Fruit fly (Drosophila melanogaster) whole organism, embryonic: ENCODE measurements around the gene lin-52.

Experiments used
- Awh ChIP-seq: fragments of 200-800 bp; sonication (Bioruptor generic); IDR thresholded peaks from 2 replicates; pipeline ENCODE4, ENCODE4 v1.3.6; 2022; ENCODE audit warnings: missing biosample characterization, missing genetic modification characterization
- BEAF-32 ChIP-seq: fragments of 200-800 bp; sonication (Bioruptor generic); optimal IDR thresholded peaks from 3 replicates; lab custom pipeline; 2017; ENCODE audit warnings: missing biosample characterization, missing genetic modification characterization, mild to moderate bottlenecking, moderate library complexity, missing genetic modification reagents
- CG10979 ChIP-seq: fragments of 200-800 bp; sonication (Bioruptor generic); optimal IDR thresholded peaks from 2 replicates; lab custom pipeline; 2018; ENCODE audit warnings: missing biosample characterization, mild to moderate bottlenecking, missing genetic modification characterization, moderate library complexity
- CG11456 ChIP-seq: fragments of 200-800 bp; sonication (Bioruptor generic); IDR thresholded peaks from 3 replicates; pipeline ENCODE4 v1.3.6; 2022; ENCODE audit warnings: missing biosample characterization, missing genetic modification characterization
- CG12071 ChIP-seq: fragments of 200-800 bp; sonication (Bioruptor generic); optimal IDR thresholded peaks from 3 replicates; lab custom pipeline; 2018; ENCODE audit warnings: missing biosample characterization, mild to moderate bottlenecking, missing genetic modification characterization
- CG1233 ChIP-seq: fragments of 200-800 bp; sonication (Bioruptor generic); optimal IDR thresholded peaks from 4 replicates; lab custom pipeline; 2018; ENCODE audit warnings: missing biosample characterization, mild to moderate bottlenecking, missing genetic modification characterization
- CG16815 ChIP-seq: fragments of 200-800 bp; sonication (Bioruptor generic); optimal IDR thresholded peaks from 3 replicates; lab custom pipeline; 2017; ENCODE audit warnings: missing biosample characterization, mild to moderate bottlenecking, missing genetic modification characterization
- CG17612 ChIP-seq: fragments of 200-800 bp; sonication (Bioruptor generic); IDR thresholded peaks from 2 replicates; pipeline ENCODE4 v1.3.6; 2022; ENCODE audit warnings: missing biosample characterization, missing genetic modification characterization
- CG18764 ChIP-seq: fragments of 200-800 bp; sonication (Bioruptor generic); optimal IDR thresholded peaks from 3 replicates; lab custom pipeline; 2016; ENCODE audit warnings: missing biosample characterization, missing genetic modification characterization
- CG2120 ChIP-seq: fragments of 200-800 bp; sonication (Bioruptor generic); optimal IDR thresholded peaks from 3 replicates; lab custom pipeline; 2016; ENCODE audit warnings: missing biosample characterization, missing genetic modification characterization
- CG2129 ChIP-seq: fragments of 200-800 bp; sonication (Bioruptor generic); IDR thresholded peaks from 2 replicates; pipeline ENCODE4 v1.3.6; 2022; ENCODE audit warnings: missing biosample characterization, missing genetic modification characterization; ENCODE audit not compliant: partially characterized antibody
- CG2889 ChIP-seq: fragments of 200-800 bp; sonication (Bioruptor generic); IDR thresholded peaks from 3 replicates; pipeline ENCODE4 v1.3.6; 2022; ENCODE audit warnings: missing biosample characterization, missing genetic modification characterization
- CG32532 ChIP-seq: fragments of 200-800 bp; sonication (Bioruptor generic); IDR thresholded peaks from 2 replicates; pipeline ENCODE4 v1.3.6; 2022; ENCODE audit warnings: missing biosample characterization, missing genetic modification characterization
- CG33213 ChIP-seq: fragments of 200-800 bp; sonication (Bioruptor generic); optimal IDR thresholded peaks from 3 replicates; lab custom pipeline; 2016; ENCODE audit warnings: missing biosample characterization, missing genetic modification characterization
- CG6272 ChIP-seq: fragments of 200-800 bp; sonication (Bioruptor generic); IDR thresholded peaks from 2 replicates; pipeline ENCODE4 v1.3.6; 2022; ENCODE audit warnings: missing biosample characterization, missing genetic modification characterization
- CG6813 ChIP-seq: fragments of 200-800 bp; sonication (Bioruptor generic); optimal IDR thresholded peaks from 2 replicates; lab custom pipeline; 2017; ENCODE audit warnings: missing biosample characterization, missing genetic modification characterization, mild to moderate bottlenecking, moderate library complexity, missing genetic modification reagents
- CG6854 ChIP-seq: fragments of 200-800 bp; sonication (Bioruptor generic); optimal IDR thresholded peaks from 3 replicates; lab custom pipeline; 2017; ENCODE audit warnings: missing biosample characterization, mild to moderate bottlenecking, missing genetic modification characterization
- CG7786 ChIP-seq: fragments of 200-800 bp; sonication (Bioruptor generic); optimal IDR thresholded peaks from 2 replicates; lab custom pipeline; 2016; ENCODE audit warnings: missing biosample characterization, missing genetic modification characterization
- CG7987 ChIP-seq: fragments of 200-800 bp; sonication (Bioruptor generic); optimal IDR thresholded peaks from 2 replicates; lab custom pipeline; 2018; ENCODE audit warnings: missing biosample characterization, mild to moderate bottlenecking, missing genetic modification characterization, moderate library complexity
- Dll ChIP-seq: fragments of 200-800 bp; sonication (Bioruptor generic); IDR thresholded peaks from 4 replicates; pipeline ENCODE4 v1.3.6; 2022; ENCODE audit warnings: missing biosample characterization, missing genetic modification characterization; ENCODE audit not compliant: partially characterized antibody
- H2.0 ChIP-seq: fragments of 200-800 bp; sonication (Bioruptor generic); IDR thresholded peaks from 2 replicates; pipeline ENCODE4 v1.3.6; 2022; ENCODE audit warnings: missing biosample characterization, missing genetic modification characterization
- MBD-R2 ChIP-seq: fragments of 200-800 bp; sonication (Bioruptor generic); IDR thresholded peaks from 2 replicates; pipeline ENCODE4 v1.3.6; 2022; ENCODE audit warnings: missing biosample characterization, missing genetic modification characterization
- MTF-1 ChIP-seq: fragments of 200-800 bp; sonication (Bioruptor generic); optimal IDR thresholded peaks from 2 replicates; lab custom pipeline; 2018; ENCODE audit warnings: missing biosample characterization, mild to moderate bottlenecking, missing genetic modification characterization, borderline replicate concordance
- Med ChIP-seq: fragments of 200-800 bp; sonication (Bioruptor generic); peaks from one replicate; lab custom pipeline; 2016; ENCODE audit warnings: missing biosample characterization, missing genetic modification characterization, mild to moderate bottlenecking, inconsistent platforms, moderate library complexity
- Meics ChIP-seq: fragments of 200-800 bp; sonication (Bioruptor generic); optimal IDR thresholded peaks from 2 replicates; lab custom pipeline; 2017; ENCODE audit warnings: missing biosample characterization, mild to moderate bottlenecking, missing genetic modification characterization
- NFAT ChIP-seq: fragments of 200-800 bp; sonication (Bioruptor generic); IDR thresholded peaks from 2 replicates; pipeline ENCODE4 v1.3.6; 2022; ENCODE audit warnings: missing biosample characterization, missing genetic modification characterization
- NK7.1 ChIP-seq: fragments of 200-800 bp; sonication (Bioruptor generic); optimal IDR thresholded peaks from 3 replicates; lab custom pipeline; 2016; ENCODE audit warnings: missing biosample characterization, missing genetic modification characterization
- Nf-YA ChIP-seq: fragments of 200-800 bp; sonication (Bioruptor generic); IDR thresholded peaks from 2 replicates; pipeline ENCODE4 v1.3.6; 2022; ENCODE audit warnings: missing biosample characterization, missing genetic modification characterization
- Vsx1 ChIP-seq: fragments of 200-800 bp; sonication (Bioruptor generic); optimal IDR thresholded peaks from 2 replicates; lab custom pipeline; 2017; ENCODE audit warnings: missing biosample characterization, mild to moderate bottlenecking, missing genetic modification characterization, missing genetic modification reagents
- Xrp1 ChIP-seq: fragments of 200-800 bp; sonication (Bioruptor generic); IDR thresholded peaks from 2 replicates; pipeline ENCODE4 v1.3.6; 2022; ENCODE audit warnings: missing biosample characterization, missing genetic modification characterization
- ase ChIP-seq: fragments of 200-800 bp; sonication (Bioruptor generic); IDR thresholded peaks from 3 replicates; pipeline ENCODE4 v1.3.6; 2022; ENCODE audit warnings: missing biosample characterization, missing genetic modification characterization
- bowl ChIP-seq: fragments of 200-800 bp; sonication (Bioruptor generic); IDR thresholded peaks from 2 replicates; pipeline ENCODE4 v1.3.6; 2022; ENCODE audit warnings: missing biosample characterization, missing genetic modification characterization
- dan ChIP-seq: fragments of 200-800 bp; sonication (Bioruptor generic); IDR thresholded peaks from 2 replicates; pipeline ENCODE4 v1.3.6; 2022; ENCODE audit warnings: missing biosample characterization, missing genetic modification characterization
- fd96Cb ChIP-seq: fragments of 200-800 bp; sonication (Bioruptor generic); optimal IDR thresholded peaks from 2 replicates; lab custom pipeline; 2018; ENCODE audit warnings: missing biosample characterization, mild to moderate bottlenecking, missing genetic modification characterization, moderate library complexity
- hb ChIP-seq: fragments of 200-800 bp; sonication (Bioruptor generic); IDR thresholded peaks from 3 replicates; pipeline ENCODE4 v1.3.6; 2022; ENCODE audit warnings: missing biosample characterization, missing genetic modification characterization; ENCODE audit not compliant: partially characterized antibody
- ind ChIP-seq: fragments of 200-800 bp; sonication (Bioruptor generic); optimal IDR thresholded peaks from 3 replicates; lab custom pipeline; 2016; ENCODE audit warnings: missing biosample characterization, missing genetic modification characterization
- insv ChIP-seq, 2 experiments: fragments of 200-800 bp; sonication (Bioruptor generic); optimal IDR thresholded peaks; 3 replicates each; lab custom pipeline; 2016 to 2018; ENCODE audit warnings: missing biosample characterization in 2 of 2, missing genetic modification characterization in 2 of 2
- ken ChIP-seq: fragments of 200-800 bp; sonication (Bioruptor generic); IDR thresholded peaks from 3 replicates; pipeline ENCODE4 v1.3.6; 2022; ENCODE audit warnings: missing biosample characterization, missing genetic modification characterization
- odd ChIP-seq: fragments of 200-800 bp; sonication (Bioruptor generic); optimal IDR thresholded peaks from 2 replicates; lab custom pipeline; 2017; ENCODE audit warnings: missing biosample characterization, mild to moderate bottlenecking, missing genetic modification characterization
- pan ChIP-seq, 4 experiments: fragments of >200 bp in 3 of 4; fragments of 200-800 bp in 1 of 4; sonication (Bioruptor generic) in 1 of 4; optimal IDR thresholded peaks in 3 of 4; IDR thresholded peaks in 1 of 4; 2 replicates each; pipeline versions ENCODE4 v1.3.6 to Lab custom; 2017 to 2022; ENCODE audit warnings: missing biosample characterization in 2 of 4, missing genetic modification characterization in 2 of 4, mixed read lengths in 1 of 4
- rib ChIP-seq: fragments of 200-800 bp; sonication (Bioruptor generic); IDR thresholded peaks from 2 replicates; pipeline ENCODE4 v1.3.6; 2022; ENCODE audit warnings: missing biosample characterization, missing genetic modification characterization
- schlank ChIP-seq: fragments of 200-800 bp; sonication (Bioruptor generic); optimal IDR thresholded peaks from 2 replicates; lab custom pipeline; 2018; ENCODE audit warnings: missing biosample characterization, mild to moderate bottlenecking, missing genetic modification characterization
- tna ChIP-seq: fragments of 200-800 bp; sonication (Bioruptor generic); IDR thresholded peaks from 2 replicates; pipeline ENCODE4 v1.3.6; 2022; ENCODE audit warnings: missing biosample characterization, missing genetic modification characterization; ENCODE audit not compliant: partially characterized antibody
- trem ChIP-seq: fragments of 200-800 bp; optimal IDR thresholded peaks from 3 replicates; lab custom pipeline; 2019; ENCODE audit warnings: missing biosample characterization, mild to moderate bottlenecking, missing genetic modification characterization, moderate library complexity
- trh ChIP-seq: fragments of 200-800 bp; sonication (Bioruptor generic); optimal IDR thresholded peaks from 2 replicates; lab custom pipeline; 2016; ENCODE audit warnings: missing biosample characterization, missing genetic modification characterization
- tup ChIP-seq: fragments of 200-800 bp; sonication (Bioruptor generic); optimal IDR thresholded peaks from 2 replicates; lab custom pipeline; 2016; ENCODE audit warnings: missing biosample characterization, mild to moderate bottlenecking, missing genetic modification characterization, moderate library complexity
- wek ChIP-seq: fragments of 200-800 bp; sonication (Bioruptor generic); optimal IDR thresholded peaks from 3 replicates; lab custom pipeline; 2018; ENCODE audit warnings: missing biosample characterization, mild to moderate bottlenecking, missing genetic modification characterization, moderate library complexity

Gene lin-52

DNA sequence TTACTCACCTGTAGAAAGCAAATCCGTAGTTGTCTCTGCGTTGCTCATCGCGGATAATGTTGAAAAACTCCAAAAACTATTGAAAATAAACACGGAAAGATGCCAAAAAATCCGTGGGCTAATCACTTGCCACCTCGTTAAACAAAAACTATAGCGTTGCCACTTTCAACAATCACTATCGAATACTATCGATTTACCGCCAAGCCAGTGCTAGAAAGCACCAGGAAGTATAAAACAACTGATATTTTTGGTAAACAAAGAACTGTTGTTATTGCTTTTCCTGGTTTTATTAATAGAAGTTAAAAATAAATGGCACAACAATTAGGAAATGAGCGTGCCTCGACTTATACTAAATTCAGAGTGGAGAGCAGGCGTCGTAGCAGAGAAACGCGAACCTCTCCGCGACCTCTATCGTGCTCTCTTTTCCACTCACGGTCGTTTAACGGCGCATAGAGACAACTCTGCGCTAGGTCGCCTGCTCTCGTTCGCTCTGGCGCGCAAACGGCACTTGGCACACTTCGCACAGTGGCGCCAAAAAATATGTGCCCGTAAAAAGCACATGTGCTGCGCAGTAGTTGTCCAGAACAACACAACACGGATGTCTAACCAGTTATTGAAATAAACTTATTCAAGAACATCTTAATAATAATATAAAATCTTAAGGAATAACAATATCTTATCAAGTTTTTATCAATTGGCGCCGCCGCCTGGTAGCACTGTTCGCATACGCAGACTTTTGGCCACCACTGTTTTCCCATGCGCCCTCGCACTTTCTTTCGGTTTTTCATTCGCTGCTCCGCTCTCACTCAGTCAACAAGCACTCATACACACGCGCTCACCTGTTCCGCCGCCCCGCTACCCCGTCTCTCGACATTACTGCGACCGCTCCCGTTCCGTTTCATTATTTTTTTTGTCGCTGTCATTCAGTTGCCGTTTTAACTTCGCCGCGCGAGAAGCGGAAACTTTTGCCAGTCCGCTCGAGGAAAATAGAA, at the start of gene lin-52, which contains the start of gene CG15771 (continued):
- peak; percentile 92 for TF ChIP-seq CG2120
- no peak for TF ChIP-seq pan (optimal IDR thresholded peaks at IDR 0.05; lab: Kevin White, UChicago)
- TF ChIP-seq pan (GFP tag; optimal IDR thresholded peaks at IDR 0.05 in 1 of 2, IDR thresholded peaks at IDR 0.05 in 1 of 2): peak in 1 of 2 experiments; percentile 94
- TF ChIP-seq tna (GFP tag; lab: Robert Waterston, UW): no peak
- TF ChIP-seq CG32532 (GFP tag; lab: Robert Waterston, UW): peak; percentile 97
- peak; percentile 91 for TF ChIP-seq schlank (tag; lab: Kevin White, UChicago)
- no peak for TF ChIP-seq CG2129 (GFP tag; lab: Robert Waterston, UW)
- peak; percentile 86 for TF ChIP-seq CG2889
- TF ChIP-seq Meics (GFP tag; lab: Kevin White, UChicago): peak; percentile 96
- TF ChIP-seq Awh (GFP tag; lab: Robert Waterston, UW): peak; percentile 90
- TF ChIP-seq bowl (GFP tag; lab: Robert Waterston, UW): peak; percentile 81; the same call in 1 of the 2 replicates
- TF ChIP-seq Xrp1 (GFP tag; lab: Robert Waterston, UW): peak; percentile 97
- peak; percentile 92 for TF ChIP-seq fd96Cb (tag; lab: Kevin White, UChicago)
- peak; percentile 93 for TF ChIP-seq CG11456 (GFP tag; lab: Robert Waterston, UW)
- peak; percentile 66 for TF ChIP-seq CG7786 (GFP tag; lab: Kevin White, UChicago)
- peak; percentile 82 for TF ChIP-seq trh (GFP tag; lab: Kevin White, UChicago)
- TF ChIP-seq CG7987 (GFP tag; lab: Kevin White, UChicago): peak; percentile 79
- peak; percentile 88 for TF ChIP-seq CG12071 (GFP tag; lab: Kevin White, UChicago)
- peak; percentile 96 for TF ChIP-seq odd (GFP tag; lab: Kevin White, UChicago)
- TF ChIP-seq CG18764 (GFP tag; lab: Kevin White, UChicago): peak; percentile 70
- peak; percentile 74 for TF ChIP-seq MBD-R2 (GFP tag; lab: Robert Waterston, UW)
- TF ChIP-seq Dll: peak; percentile 57; the same call in 2 of the 4 replicates
- peak; percentile 89 for TF ChIP-seq Vsx1 (GFP tag; lab: Kevin White, UChicago)
- peak; percentile 76 for TF ChIP-seq CG17612 (GFP tag; lab: Robert Waterston, UW)
- TF ChIP-seq CG6272 (GFP tag; lab: Robert Waterston, UW): peak; percentile 87
- no peak for TF ChIP-seq hb (GFP tag; lab: Robert Waterston, UW)
- peak; percentile 55 for TF ChIP-seq wek (GFP tag; lab: Kevin White, UChicago)
- peak; percentile 95 for TF ChIP-seq CG6854
- TF ChIP-seq ken (GFP tag; lab: Robert Waterston, UW): peak; percentile 94
- TF ChIP-seq BEAF-32: peak; percentile 84
- TF ChIP-seq NFAT (GFP tag; lab: Robert Waterston, UW): peak; percentile 87; the same call in 1 of the 2 replicates
- TF ChIP-seq ase (GFP tag; lab: Robert Waterston, UW): peak; percentile 92
- peak; percentile 86 for TF ChIP-seq dan
- TF ChIP-seq trem: peak; percentile 82
- TF ChIP-seq Med: peak; percentile 91
- peak; percentile 18 for TF ChIP-seq CG33213 (GFP tag; lab: Kevin White, UChicago)
- peak; percentile 91 for TF ChIP-seq CG1233 (GFP tag; lab: Kevin White, UChicago)
- TF ChIP-seq CG6813 (GFP tag; lab: Kevin White, UChicago): peak; percentile 94
- no peak for TF ChIP-seq NK7.1 (GFP tag; lab: Kevin White, UChicago)
- peak; percentile 94 for TF ChIP-seq CG16815 (GFP tag; lab: Kevin White, UChicago)
- TF ChIP-seq insv (GFP tag; optimal IDR thresholded peaks at IDR 0.05; lab: Kevin White, UChicago): peak in 1 of 2 experiments; percentile 78
- TF ChIP-seq H2.0 (GFP tag; lab: Robert Waterston, UW): peak; percentile 87
- peak; percentile 83 for TF ChIP-seq Nf-YA (GFP tag; lab: Robert Waterston, UW)
- peak; percentile 87 for TF ChIP-seq tup (GFP tag; lab: Kevin White, UChicago)
- TF ChIP-seq CG10979 (tag; lab: Kevin White, UChicago): peak; percentile 94
- peak; percentile 89 for TF ChIP-seq MTF-1
- peak; percentile 92 for TF ChIP-seq ind (GFP tag; lab: Kevin White, UChicago)
- peak; percentile 91 for TF ChIP-seq rib (GFP tag; lab: Robert Waterston, UW)
